Worm (Caenorhabditis elegans): ENCODE data around the gene enu-3.1.
A peak's percentile ranks its signal among the peaks of the same experiment; 100 is the strongest.

Gene enu-3.1

ce11 chrIII:10463653-10464052 lies 27.6 kb downstream of the enu-3.1 start (continued):
- TF ChIP-seq unc-130 (GFP tag; optimal IDR thresholded peaks at IDR 0.05), result no peak
- TF ChIP-seq nhr-10 (tag; optimal IDR thresholded peaks at IDR 0.05), result peak; percentile 7
- no peak for TF ChIP-seq F44E2.7 (GFP tag; IDR thresholded peaks at IDR 0.05)
- no peak for TF ChIP-seq mxl-2 (GFP tag; conservative IDR thresholded peaks at IDR 0.05)
- TF ChIP-seq Y5F2A.4 (GFP tag; optimal IDR thresholded peaks at IDR 0.05), result no peak
- no peak for TF ChIP-seq R02D3.7 (tag; optimal IDR thresholded peaks at IDR 0.05)
- peak; percentile 52; the same call in 1 of the 2 replicates for TF ChIP-seq hmg-1.1 (GFP tag; IDR thresholded peaks at IDR 0.05)
- TF ChIP-seq daf-8 (GFP tag; IDR thresholded peaks at IDR 0.05), result no peak
- no peak for TF ChIP-seq lin-39 (tag; optimal IDR thresholded peaks at IDR 0.05)
- TF ChIP-seq arid-1 (GFP tag; conservative IDR thresholded peaks at IDR 0.05), result no peak
- TF ChIP-seq nhr-237 (tag; optimal IDR thresholded peaks at IDR 0.05), result no peak
- TF ChIP-seq lin-38 (GFP tag; IDR thresholded peaks at IDR 0.05), result peak; percentile 50
- TF ChIP-seq tag-97 (GFP tag; IDR thresholded peaks at IDR 0.05), result no peak
- no peak for TF ChIP-seq tra-1 (GFP tag; IDR thresholded peaks at IDR 0.05)
- no peak for TF ChIP-seq jun-1 (tag; optimal IDR thresholded peaks at IDR 0.05)
- no peak for TF ChIP-seq ceh-32 (tag; optimal IDR thresholded peaks at IDR 0.05; ENCODE audit: poor library complexity)
- TF ChIP-seq nhr-48 (tag; optimal IDR thresholded peaks at IDR 0.05), result peak; percentile 8
- TF ChIP-seq F26F4.8 (GFP tag; conservative IDR thresholded peaks at IDR 0.05), result no peak
- TF ChIP-seq nhr-6 (tag; optimal IDR thresholded peaks at IDR 0.05), result peak; percentile 14
- TF ChIP-seq hlh-11 (tag; optimal IDR thresholded peaks at IDR 0.05), result peak; percentile 82
- no peak for TF ChIP-seq zip-11 (GFP tag; IDR thresholded peaks at IDR 0.05)
- TF ChIP-seq dmd-8 (GFP tag; IDR thresholded peaks at IDR 0.05), result no peak
- peak; percentile 46 for TF ChIP-seq mxl-3 (GFP tag; optimal IDR thresholded peaks at IDR 0.05)
- no peak for TF ChIP-seq aly-2 (tag; optimal IDR thresholded peaks at IDR 0.05)
- TF ChIP-seq nhr-28 (tag; optimal IDR thresholded peaks at IDR 0.05), result peak; percentile 95
- no peak for TF ChIP-seq F37D6.2 (tag; optimal IDR thresholded peaks at IDR 0.05)
- TF ChIP-seq hlh-30 (tag; optimal IDR thresholded peaks at IDR 0.05; ENCODE audit: insufficient read depth), result peak; percentile 86
- TF ChIP-seq hif-1 (tag; optimal IDR thresholded peaks at IDR 0.05), result peak in 1 of 2 experiments; percentile 29
- TF ChIP-seq nhr-76 (tag; optimal IDR thresholded peaks at IDR 0.05), result no peak
- peak; percentile 50 for TF ChIP-seq mes-2 (tag; optimal IDR thresholded peaks at IDR 0.05; ENCODE audit: poor library complexity, severe bottlenecking)
- TF ChIP-seq nhr-11 (tag; optimal IDR thresholded peaks at IDR 0.05), result peak; percentile 10
- peak; percentile 59 for TF ChIP-seq ceh-28 (tag; optimal IDR thresholded peaks at IDR 0.05)
- TF ChIP-seq lin-29 (GFP tag; IDR thresholded peaks at IDR 0.05), result no peak

- TF ChIP-seq lin-29 (GFP tag; IDR thresholded peaks at IDR 0.05), result 0 out of 2 replicates have a peak, but pooled peaks have one; percentile 8
- peak; percentile 87 for TF ChIP-seq set-16 (GFP tag; IDR thresholded peaks at IDR 0.05)
- TF ChIP-seq F37D6.2 (tag; optimal IDR thresholded peaks at IDR 0.05), result no peak
Measured at ce11 chrIII:10464455-10464854, 28.4 kb downstream of the enu-3.1 start.

- TF ChIP-seq D1046.2 (GFP tag; IDR thresholded peaks at IDR 0.05), result no peak
- no peak for TF ChIP-seq lin-15B (tag; optimal IDR thresholded peaks at IDR 0.05)
Measured at ce11 chrIII:10469574-10470055, 33.5 kb downstream of the enu-3.1 start, which contains the start of gene D2045.5. D2045.5 (minus strand) TSS chrIII:10469624.

ce11 chrIII:10470927-10471326 lies 34.9 kb downstream of the enu-3.1 start, which contains the start of gene cul-1:
cul-1 (plus strand) TSS chrIII:10471237.
- TF ChIP-seq dve-1 (tag; optimal IDR thresholded peaks at IDR 0.05; ENCODE audit: insufficient read depth), result peak; percentile 5
- TF ChIP-seq lsy-2 (tag; optimal IDR thresholded peaks at IDR 0.05), result peak in 1 of 2 experiments; percentile 42
- TF ChIP-seq nhr-48 (tag; optimal IDR thresholded peaks at IDR 0.05), result no peak
- TF ChIP-seq egl-27 (tag; optimal IDR thresholded peaks at IDR 0.05), result no peak
- no peak for TF ChIP-seq snpc-4 (tag; optimal IDR thresholded peaks at IDR 0.05)
- no peak for TF ChIP-seq unc-130 (GFP tag; optimal IDR thresholded peaks at IDR 0.05)
- no peak for TF ChIP-seq pqm-1 (tag; optimal IDR thresholded peaks at IDR 0.05)
- no peak for TF ChIP-seq ceh-62 (tag; optimal IDR thresholded peaks at IDR 0.05)
- no peak for TF ChIP-seq ZK337.2 (GFP tag; IDR thresholded peaks at IDR 0.05)
- no peak for TF ChIP-seq nhr-76 (tag; optimal IDR thresholded peaks at IDR 0.05)
- no peak for TF ChIP-seq lim-7 (GFP tag; IDR thresholded peaks at IDR 0.05)
- TF ChIP-seq mdl-1 (tag; optimal IDR thresholded peaks at IDR 0.05), result no peak
- peak; percentile 2 for TF ChIP-seq nhr-28 (tag; optimal IDR thresholded peaks at IDR 0.05)
- no peak for TF ChIP-seq ceh-82 (tag; optimal IDR thresholded peaks at IDR 0.05)
- no peak for TF ChIP-seq ZK546.5 (tag; optimal IDR thresholded peaks at IDR 0.05)
- TF ChIP-seq hif-1 (tag; optimal IDR thresholded peaks at IDR 0.05), result no peak

Measured in whole organism, L4 larva.